Fruit fly (Drosophila melanogaster) S2 (cell line): ENCODE results near the gene CG13613.

Experiments used
- CG8478 ChIP-seq: fragments of >200 bp; optimal IDR thresholded peaks from 2 replicates; lab custom pipeline; 2018
- CTCF ChIP-seq, 2 experiments: fragments of >200 bp; optimal IDR thresholded peaks; 2 replicates each; lab custom pipeline; 2018

- TF ChIP-seq CG8478 (lab: Kevin White, UChicago), result no peak
- no peak for TF ChIP-seq CTCF (optimal IDR thresholded peaks at IDR 0.05; lab: Kevin White, UChicago)
These were observed 2.5 kb upstream of the CG13613 start, which contains the start of gene CG33340 for dm6 chr3R:24362838-24363237.
